Worm (Caenorhabditis elegans): ENCODE measurements around the gene K12H6.7.

K12H6.7 gene

ce11 chrII:2854794-2855193, 18.0 kb upstream of the K12H6.7 start:
- TF ChIP-seq hmg-1.2 (GFP tag; IDR thresholded peaks at IDR 0.05) (peak; percentile 36; the same call in 1 of the 2 replicates), somi-1 (GFP tag; optimal IDR thresholded peaks at IDR 0.05) (no peak), akir-1 (GFP tag; optimal IDR thresholded peaks at IDR 0.05) (no peak)

- no peak for TF ChIP-seq efl-1 (GFP tag; optimal IDR thresholded peaks at IDR 0.05)
Observed at ce11 chrII:2853767-2854166, 17.0 kb upstream of the K12H6.7 start.

ce11 chrII:2852493-2852892, 15.7 kb upstream of the K12H6.7 start, which contains the start of gene ptc-3:
TSS of gene ptc-3 (minus strand) at chrII:2852593.
- TF ChIP-seq snpc-1.3 (tag; optimal IDR thresholded peaks at IDR 0.05; ENCODE audit: insufficient read depth) (no peak), die-1 (tag; optimal IDR thresholded peaks at IDR 0.05) (no peak), sptf-2 (GFP tag; optimal IDR thresholded peaks at IDR 0.05) (no peak), B0035.1 (tag; optimal IDR thresholded peaks at IDR 0.05) (no peak), K12H6.12 (tag; optimal IDR thresholded peaks at IDR 0.05) (no peak), tlf-1 (GFP tag; optimal IDR thresholded peaks at IDR 0.05) (no peak), dpff-1 (tag; optimal IDR thresholded peaks at IDR 0.05) (no peak), chd-7 (tag; optimal IDR thresholded peaks at IDR 0.05) (no peak), nfyb-1 (GFP tag; IDR thresholded peaks at IDR 0.05) (no peak), unc-62 (GFP tag; optimal IDR thresholded peaks at IDR 0.05) (no peak), snpc-4 (GFP tag; optimal IDR thresholded peaks at IDR 0.05) (no peak), snpc-4 (tag; optimal IDR thresholded peaks at IDR 0.05) (no peak), ztf-25 (GFP tag; IDR thresholded peaks at IDR 0.05) (no peak), mcd-1 (GFP tag; IDR thresholded peaks at IDR 0.05) (no peak), pbrm-1 (GFP tag; IDR thresholded peaks at IDR 0.05) (no peak), akir-1 (GFP tag; optimal IDR thresholded peaks at IDR 0.05) (no peak), egl-44 (GFP tag; IDR thresholded peaks at IDR 0.05) (no peak), ZK185.1 (tag; optimal IDR thresholded peaks at IDR 0.05; ENCODE audit: poor library complexity, severe bottlenecking) (no peak), lin-26 (GFP tag; IDR thresholded peaks at IDR 0.05) (no peak), lir-1 (GFP tag; conservative IDR thresholded peaks at IDR 0.05) (no peak)

- TF ChIP-seq ztf-18 (tag; optimal IDR thresholded peaks at IDR 0.05), result no peak
- no peak for TF ChIP-seq nhr-27 (tag; optimal IDR thresholded peaks at IDR 0.05)
- TF ChIP-seq hmg-20 (GFP tag; IDR thresholded peaks at IDR 0.05), result no peak
- no peak for TF ChIP-seq madf-8 (GFP tag; conservative IDR thresholded peaks at IDR 0.05)
- TF ChIP-seq snpc-1.3 (tag; optimal IDR thresholded peaks at IDR 0.05; ENCODE audit: insufficient read depth), result no peak
- no peak for TF ChIP-seq F22D6.2 (tag; optimal IDR thresholded peaks at IDR 0.05)
- TF ChIP-seq F55B11.4 (tag; optimal IDR thresholded peaks at IDR 0.05; ENCODE audit: borderline replicate concordance, insufficient read depth), result no peak
- no peak for TF ChIP-seq rcor-1 (GFP tag; IDR thresholded peaks at IDR 0.05)
- no peak for TF ChIP-seq F57A8.1 (GFP tag; optimal IDR thresholded peaks at IDR 0.05)
- TF ChIP-seq cebp-1 (GFP tag; IDR thresholded peaks at IDR 0.05), result no peak
- TF ChIP-seq cebp-1 (tag; optimal IDR thresholded peaks at IDR 0.05), result no peak
- no peak for TF ChIP-seq nhr-120 (GFP tag; IDR thresholded peaks at IDR 0.05)
- no peak for TF ChIP-seq tlf-1 (GFP tag; optimal IDR thresholded peaks at IDR 0.05)
- no peak for TF ChIP-seq hmg-1.2 (GFP tag; IDR thresholded peaks at IDR 0.05)
- no peak for TF ChIP-seq gei-17 (GFP tag; optimal IDR thresholded peaks at IDR 0.05)
- TF ChIP-seq B0336.3 (GFP tag; IDR thresholded peaks at IDR 0.05), result no peak
- no peak for TF ChIP-seq lag-1 (GFP tag; IDR thresholded peaks at IDR 0.05)
Observed at ce11 chrII:2846552-2846951, 9.8 kb upstream of the K12H6.7 start.
